Worm (Caenorhabditis elegans) whole organism, L2 larva: ENCODE results near the gene Y42A5A.5.

Source experiments
- C34F6.9 ChIP-seq: fragments of 150-350 bp; optimal IDR thresholded peaks from 2 replicates; lab custom pipeline; 2014; ENCODE audit warnings: missing biosample characterization, missing genetic modification characterization
- F13H6.1 ChIP-seq: sonication (generic microtip); optimal IDR thresholded peaks from 2 replicates; lab custom pipeline; 2016; ENCODE audit warnings: missing genetic modification characterization, missing compliant biosample characterization
- R02D3.7 ChIP-seq: fragments of 150-350 bp; optimal IDR thresholded peaks from 2 replicates; lab custom pipeline; 2014; ENCODE audit warnings: missing biosample characterization, missing genetic modification characterization
- aly-2 ChIP-seq: fragments of 150-350 bp; optimal IDR thresholded peaks from 2 replicates; lab custom pipeline; 2014; ENCODE audit warnings: missing biosample characterization, missing genetic modification characterization
- ama-1 ChIP-seq: fragments of 150-350 bp; optimal IDR thresholded peaks from 2 replicates; lab custom pipeline; 2018; ENCODE audit warnings: inconsistent platforms
- blmp-1 ChIP-seq: sonication (generic microtip); optimal IDR thresholded peaks from 2 replicates; lab custom pipeline; 2017; ENCODE audit warnings: missing genetic modification characterization, mild to moderate bottlenecking, missing compliant biosample characterization, antibody characterized with exemption, moderate library complexity; ENCODE audit not compliant: insufficient read depth
- ceh-16 ChIP-seq: fragments of 150-350 bp; optimal IDR thresholded peaks from 2 replicates; lab custom pipeline; 2014; ENCODE audit warnings: missing biosample characterization, missing genetic modification characterization
- ceh-82 ChIP-seq: fragments of 150-350 bp; optimal IDR thresholded peaks from 2 replicates; lab custom pipeline; 2014; ENCODE audit warnings: missing biosample characterization, missing genetic modification characterization
- crh-2 ChIP-seq: sonication (generic microtip); optimal IDR thresholded peaks from 2 replicates; lab custom pipeline; 2017; ENCODE audit warnings: missing biosample characterization, missing genetic modification characterization
- dmd-4 ChIP-seq: sonication (generic microtip); optimal IDR thresholded peaks from 2 replicates; lab custom pipeline; 2017; ENCODE audit warnings: missing biosample characterization, missing genetic modification characterization
- egl-27 ChIP-seq: sonication (generic microtip); optimal IDR thresholded peaks from 3 replicates; lab custom pipeline; 2017; ENCODE audit warnings: missing biosample characterization, missing genetic modification reagents, missing genetic modification characterization
- elt-3 ChIP-seq: sonication (generic microtip); optimal IDR thresholded peaks from 2 replicates; lab custom pipeline; 2017; ENCODE audit warnings: missing biosample characterization, missing genetic modification characterization
- gmeb-1 ChIP-seq: fragments of 150-350 bp; optimal IDR thresholded peaks from 2 replicates; lab custom pipeline; 2014; ENCODE audit warnings: missing biosample characterization, missing genetic modification characterization
- lin-11 ChIP-seq: fragments of 150-350 bp; sonication (generic microtip); optimal IDR thresholded peaks from 2 replicates; lab custom pipeline; 2014; ENCODE audit warnings: missing biosample characterization, missing genetic modification characterization, inconsistent platforms, mixed read lengths
- lin-13 ChIP-seq: fragments of 150-350 bp; optimal IDR thresholded peaks from 2 replicates; lab custom pipeline; 2014; ENCODE audit warnings: missing biosample characterization, missing genetic modification reagents, missing genetic modification characterization
- lin-39 ChIP-seq: fragments of 150-350 bp; optimal IDR thresholded peaks from 2 replicates; lab custom pipeline; 2014; ENCODE audit warnings: missing biosample characterization, missing genetic modification reagents, missing genetic modification characterization
- lsy-2 ChIP-seq, 2 experiments: fragments of 150-350 bp in 1 of 2; sonication (generic microtip) in 1 of 2; optimal IDR thresholded peaks; 2 replicates each; lab custom pipeline; 2014 to 2017; ENCODE audit warnings: missing biosample characterization in 2 of 2, missing genetic modification characterization in 2 of 2
- mab-5 ChIP-seq: fragments of 150-350 bp; optimal IDR thresholded peaks from 2 replicates; lab custom pipeline; 2014; ENCODE audit warnings: missing biosample characterization, missing genetic modification characterization
- mbf-1 ChIP-seq: sonication (generic microtip); optimal IDR thresholded peaks from 2 replicates; lab custom pipeline; 2017; ENCODE audit warnings: missing biosample characterization, missing genetic modification characterization
- nhr-10 ChIP-seq: sonication (generic microtip); optimal IDR thresholded peaks from 2 replicates; lab custom pipeline; 2017; ENCODE audit warnings: missing biosample characterization, missing genetic modification characterization
- nhr-11 ChIP-seq: fragments of 150-350 bp; optimal IDR thresholded peaks from 2 replicates; lab custom pipeline; 2014; ENCODE audit warnings: missing biosample characterization, missing genetic modification characterization
- nhr-12 ChIP-seq: fragments of 150-350 bp; optimal IDR thresholded peaks from 2 replicates; lab custom pipeline; 2014; ENCODE audit warnings: missing biosample characterization, missing genetic modification characterization
- nhr-129 ChIP-seq: fragments of 150-350 bp; optimal IDR thresholded peaks from 2 replicates; lab custom pipeline; 2014; ENCODE audit warnings: missing biosample characterization, missing genetic modification characterization
- nhr-21 ChIP-seq: fragments of 150-350 bp; optimal IDR thresholded peaks from 2 replicates; lab custom pipeline; 2014; ENCODE audit warnings: missing biosample characterization, missing genetic modification characterization
- nhr-23 ChIP-seq: fragments of 150-350 bp; optimal IDR thresholded peaks from 2 replicates; lab custom pipeline; 2014; ENCODE audit warnings: missing biosample characterization, missing genetic modification reagents, missing genetic modification characterization
- nhr-237 ChIP-seq: fragments of 150-350 bp; optimal IDR thresholded peaks from 2 replicates; lab custom pipeline; 2014; ENCODE audit warnings: missing biosample characterization, missing genetic modification characterization
- nhr-25 ChIP-seq: fragments of 150-350 bp; sonication (generic microtip); optimal IDR thresholded peaks from 3 replicates; lab custom pipeline; 2014; ENCODE audit warnings: missing biosample characterization, missing genetic modification characterization
- nhr-6 ChIP-seq: fragments of 150-350 bp; optimal IDR thresholded peaks from 2 replicates; lab custom pipeline; 2014; ENCODE audit warnings: missing biosample characterization, missing genetic modification characterization
- nhr-77 ChIP-seq: fragments of 150-350 bp; optimal IDR thresholded peaks from 2 replicates; lab custom pipeline; 2014; ENCODE audit warnings: missing biosample characterization, missing genetic modification characterization
- sem-4 ChIP-seq: fragments of 150-350 bp; optimal IDR thresholded peaks from 2 replicates; lab custom pipeline; 2014; ENCODE audit warnings: missing biosample characterization, missing genetic modification reagents, missing genetic modification characterization
- skn-1 ChIP-seq: sonication (generic microtip); optimal IDR thresholded peaks from 2 replicates; lab custom pipeline; 2017; ENCODE audit warnings: missing biosample characterization, missing genetic modification characterization
- sma-3 ChIP-seq: sonication (generic microtip); optimal IDR thresholded peaks from 2 replicates; lab custom pipeline; 2016; ENCODE audit warnings: missing genetic modification reagents, missing genetic modification characterization, missing compliant biosample characterization
- sma-9 ChIP-seq, 2 experiments: fragments of 150-350 bp in 1 of 2; sonication (generic microtip) in 1 of 2; optimal IDR thresholded peaks; 2 replicates each; lab custom pipeline; 2014 to 2016; ENCODE audit warnings: missing genetic modification characterization in 2 of 2, mild to moderate bottlenecking in 1 of 2, missing biosample characterization in 1 of 2, missing compliant biosample characterization in 1 of 2, missing genetic modification reagents in 1 of 2, moderate library complexity in 1 of 2
- snpc-4 ChIP-seq: fragments of 150-350 bp; optimal IDR thresholded peaks from 2 replicates; lab custom pipeline; 2014; ENCODE audit warnings: missing biosample characterization, missing genetic modification characterization
- unc-39 ChIP-seq: fragments of 150-350 bp; optimal IDR thresholded peaks from 2 replicates; lab custom pipeline; 2014; ENCODE audit warnings: missing biosample characterization, missing genetic modification characterization
- unc-55 ChIP-seq: fragments of 150-350 bp; sonication (generic microtip); optimal IDR thresholded peaks from 3 replicates; lab custom pipeline; 2014; ENCODE audit warnings: missing biosample characterization, missing genetic modification reagents, missing genetic modification characterization
- unc-62 ChIP-seq: fragments of 150-350 bp; optimal IDR thresholded peaks from 2 replicates; lab custom pipeline; 2014; ENCODE audit warnings: missing biosample characterization, missing genetic modification reagents, missing genetic modification characterization
- zag-1 ChIP-seq: fragments of 150-350 bp; optimal IDR thresholded peaks from 2 replicates; lab custom pipeline; 2014; ENCODE audit warnings: missing biosample characterization, missing genetic modification characterization
- ztf-1 ChIP-seq: fragments of 200-800 bp; sonication (Bioruptor generic); conservative IDR thresholded peaks from 2 replicates; pipeline ENCODE4 v1.3.6; 2022; ENCODE audit warnings: missing genetic modification characterization, missing compliant biosample characterization
- ztf-11 ChIP-seq: sonication (generic microtip); optimal IDR thresholded peaks from 2 replicates; lab custom pipeline; 2017; ENCODE audit warnings: missing biosample characterization, missing genetic modification characterization
- ztf-4 ChIP-seq: fragments of 150-350 bp; optimal IDR thresholded peaks from 2 replicates; lab custom pipeline; 2014; ENCODE audit warnings: missing biosample characterization, missing genetic modification characterization

Gene Y42A5A.5

ce11 chrV:11133516-11133915 is 24.0 kb upstream of the Y42A5A.5 start:
- TF ChIP-seq sma-3 (GFP tag; lab: Kevin White, UChicago) (no peak), ceh-16 (tag; lab: Kevin White, UChicago) (no peak), skn-1 (no peak), mbf-1 (no peak), nhr-129 (tag; lab: Kevin White, UChicago) (no peak), ceh-82 (tag; lab: Kevin White, UChicago) (no peak), lin-39 (tag; lab: Kevin White, UChicago) (no peak), lin-11 (tag; lab: Kevin White, UChicago) (no peak), unc-55 (no peak), nhr-10 (tag; lab: Kevin White, UChicago) (no peak), unc-39 (tag; lab: Kevin White, UChicago) (no peak), ztf-1 (GFP tag; lab: Robert Waterston, UW) (no peak)
- TF ChIP-seq, all 48 proteins: peak for 0

ce11 chrV:11131801-11132200 is 22.3 kb upstream of the Y42A5A.5 start:
- no peak for TF ChIP-seq sma-3 (GFP tag; lab: Kevin White, UChicago)
- no peak for TF ChIP-seq ama-1
- no peak for TF ChIP-seq nhr-12 (tag; lab: Kevin White, UChicago)
- TF ChIP-seq nhr-237 (tag; lab: Kevin White, UChicago), result no peak
- TF ChIP-seq nhr-77, result no peak
- TF ChIP-seq ceh-16 (tag; lab: Kevin White, UChicago), result no peak
- TF ChIP-seq lin-11 (tag; lab: Kevin White, UChicago), result no peak
- no peak for TF ChIP-seq crh-2
- TF ChIP-seq nhr-6 (tag; lab: Kevin White, UChicago), result no peak

- no peak for TF ChIP-seq lin-11 (tag; lab: Kevin White, UChicago)
- no peak for TF ChIP-seq gmeb-1 (tag; lab: Kevin White, UChicago)
- TF ChIP-seq sma-9 (GFP tag; optimal IDR thresholded peaks at IDR 0.05; lab: Kevin White, UChicago), result no peak
- no peak for TF ChIP-seq sma-9 (tag; optimal IDR thresholded peaks at IDR 0.05; lab: Kevin White, UChicago)
- no peak for TF ChIP-seq nhr-21 (tag; lab: Kevin White, UChicago)
- no peak for TF ChIP-seq mab-5 (tag; lab: Kevin White, UChicago)
Observed at ce11 chrV:11127197-11127596, 17.6 kb upstream of the Y42A5A.5 start, which contains the start of gene jmjd-5. TSS of gene jmjd-5 (plus strand) at chrV:11127497.

ce11 chrV:11124922-11125321 is 15.4 kb upstream of the Y42A5A.5 start, which contains the start of gene C06H2.2:
TSS of gene C06H2.2 (plus strand) at chrV:11125222.
- TF ChIP-seq sma-9 (GFP tag; optimal IDR thresholded peaks at IDR 0.05; lab: Kevin White, UChicago), result no peak
- TF ChIP-seq sma-9 (tag; optimal IDR thresholded peaks at IDR 0.05; lab: Kevin White, UChicago), result no peak
- no peak for TF ChIP-seq unc-55
- no peak for TF ChIP-seq nhr-23 (tag; lab: Kevin White, UChicago)

- peak; percentile 72 for TF ChIP-seq sma-9 (GFP tag; optimal IDR thresholded peaks at IDR 0.05; lab: Kevin White, UChicago)
- TF ChIP-seq sma-9 (tag; optimal IDR thresholded peaks at IDR 0.05; lab: Kevin White, UChicago), result no peak
- no peak for TF ChIP-seq elt-3 (tag; lab: Kevin White, UChicago)
- TF ChIP-seq lin-11 (tag; lab: Kevin White, UChicago), result peak; percentile 72
- TF ChIP-seq nhr-21 (tag; lab: Kevin White, UChicago), result no peak
- no peak for TF ChIP-seq R02D3.7 (tag; lab: Kevin White, UChicago)
- TF ChIP-seq unc-39 (tag; lab: Kevin White, UChicago), result no peak
- TF ChIP-seq ztf-4 (tag; lab: Kevin White, UChicago), result no peak
- TF ChIP-seq nhr-12 (tag; lab: Kevin White, UChicago), result no peak
- TF ChIP-seq ztf-1 (GFP tag; lab: Robert Waterston, UW), result no peak
- TF ChIP-seq nhr-10 (tag; lab: Kevin White, UChicago), result no peak
- no peak for TF ChIP-seq snpc-4 (tag; lab: Kevin White, UChicago)
- no peak for TF ChIP-seq ceh-16 (tag; lab: Kevin White, UChicago)
- TF ChIP-seq aly-2 (tag; lab: Kevin White, UChicago), result no peak
- peak; percentile 68 for TF ChIP-seq lin-13
- TF ChIP-seq nhr-237 (tag; lab: Kevin White, UChicago), result no peak
- TF ChIP-seq sma-3 (GFP tag; lab: Kevin White, UChicago), result peak; percentile 65
- no peak for TF ChIP-seq nhr-11 (tag; lab: Kevin White, UChicago)
- TF ChIP-seq mab-5 (tag; lab: Kevin White, UChicago), result no peak
- no peak for TF ChIP-seq nhr-77
- TF ChIP-seq nhr-25, result peak; percentile 65
- no peak for TF ChIP-seq ztf-11 (tag; lab: Kevin White, UChicago)
- TF ChIP-seq unc-55, result peak; percentile 89
- peak; percentile 2 for TF ChIP-seq sem-4 (tag; lab: Kevin White, UChicago)
- TF ChIP-seq mbf-1, result no peak
- TF ChIP-seq blmp-1 (tag; lab: Kevin White, UChicago), result no peak
- TF ChIP-seq lsy-2 (tag; optimal IDR thresholded peaks at IDR 0.05; lab: Kevin White, UChicago), result peak; percentile 30 to 79
- TF ChIP-seq zag-1 (tag; lab: Kevin White, UChicago), result no peak
- no peak for TF ChIP-seq ceh-82 (tag; lab: Kevin White, UChicago)
- TF ChIP-seq dmd-4 (tag; lab: Kevin White, UChicago), result no peak
- peak; percentile 75 for TF ChIP-seq F13H6.1
- no peak for TF ChIP-seq egl-27 (tag; lab: Kevin White, UChicago)
- no peak for TF ChIP-seq unc-62 (GFP tag; lab: Kevin White, UChicago)
- TF ChIP-seq nhr-23 (tag; lab: Kevin White, UChicago), result no peak
- TF ChIP-seq C34F6.9 (tag; lab: Kevin White, UChicago), result peak; percentile 89
- TF ChIP-seq nhr-6 (tag; lab: Kevin White, UChicago), result no peak
- peak; percentile 68 for TF ChIP-seq gmeb-1 (tag; lab: Kevin White, UChicago)
Observed at ce11 chrV:11123817-11124337, 14.3 kb upstream of the Y42A5A.5 start, which contains the start of the genes atp-5 and lmtr-3. TSS of gene atp-5 (minus strand) at chrV:11123867. TSS of gene lmtr-3 (plus strand) at chrV:11124186.
